Worm (Caenorhabditis elegans): Measurements from ENCODE around the gene nhr-1.

The nhr-1 gene

ce11 chrX:17544349-17544936, 30.6 kb downstream of the nhr-1 start (continued):
- peak; percentile 93 for TF ChIP-seq ceh-20 (GFP tag; IDR thresholded peaks at IDR 0.05)
- TF ChIP-seq nhr-77 (tag; optimal IDR thresholded peaks at IDR 0.05) = peak; percentile 91
- no peak for TF ChIP-seq ZK546.5 (tag; optimal IDR thresholded peaks at IDR 0.05)
- TF ChIP-seq ceh-32 (tag; optimal IDR thresholded peaks at IDR 0.05; ENCODE audit: poor library complexity) = peak; percentile 70
- peak; percentile 91 for TF ChIP-seq D1046.2 (GFP tag; IDR thresholded peaks at IDR 0.05)
- peak; percentile 62 for TF ChIP-seq lin-13 (GFP tag; optimal IDR thresholded peaks at IDR 0.05)
- no peak; the same call in 1 of the 2 replicates for TF ChIP-seq lim-7 (GFP tag; IDR thresholded peaks at IDR 0.05)
- TF ChIP-seq lin-1 (GFP tag; IDR thresholded peaks at IDR 0.05) = peak; percentile 73; the same call in 1 of the 2 replicates
- TF ChIP-seq dve-1 (tag; optimal IDR thresholded peaks at IDR 0.05; ENCODE audit: insufficient read depth) = peak; percentile 84
- peak; percentile 84 for TF ChIP-seq arid-1 (GFP tag; conservative IDR thresholded peaks at IDR 0.05)
- TF ChIP-seq vab-7 (GFP tag; IDR thresholded peaks at IDR 0.05) = peak; percentile 91
- TF ChIP-seq aha-1 (tag) = peak; percentile 16
- TF ChIP-seq daf-8 (GFP tag; IDR thresholded peaks at IDR 0.05) = no peak
- TF ChIP-seq nhr-42 (GFP tag; IDR thresholded peaks at IDR 0.05) = peak; percentile 98
- no peak for TF ChIP-seq egl-27 (tag; optimal IDR thresholded peaks at IDR 0.05)
- TF ChIP-seq unc-130 (GFP tag; optimal IDR thresholded peaks at IDR 0.05) = no peak
- peak; percentile 90 for TF ChIP-seq lin-29 (GFP tag; IDR thresholded peaks at IDR 0.05)
- peak; percentile 95 for TF ChIP-seq pha-4 (GFP tag; IDR thresholded peaks at IDR 0.05)
- no peak for TF ChIP-seq pha-4 (tag; optimal IDR thresholded peaks at IDR 0.05)
- TF ChIP-seq hlh-11 (tag; optimal IDR thresholded peaks at IDR 0.05) = peak; percentile 87
- no peak for TF ChIP-seq jun-1 (tag; optimal IDR thresholded peaks at IDR 0.05)
- peak; percentile 85 for TF ChIP-seq nhr-48 (tag; optimal IDR thresholded peaks at IDR 0.05)
- peak; percentile 81 for TF ChIP-seq spr-3 (GFP tag; optimal IDR thresholded peaks at IDR 0.05)
- TF ChIP-seq ceh-62 (tag; optimal IDR thresholded peaks at IDR 0.05) = no peak
- no peak for TF ChIP-seq unc-62 (GFP tag; optimal IDR thresholded peaks at IDR 0.05 in 1 of 2)
- no peak for TF ChIP-seq unc-62 (tag; optimal IDR thresholded peaks at IDR 0.05)
- TF ChIP-seq hmg-1.1 (GFP tag; IDR thresholded peaks at IDR 0.05) = peak; percentile 99
- peak; percentile 88 for TF ChIP-seq zfp-3 (GFP tag; conservative IDR thresholded peaks at IDR 0.05)
- no peak for TF ChIP-seq ces-1 (GFP tag; optimal IDR thresholded peaks at IDR 0.05)
- TF ChIP-seq ceh-82 (tag; optimal IDR thresholded peaks at IDR 0.05) = no peak
- peak; percentile 86; the same call in 1 of the 2 replicates for TF ChIP-seq tra-1 (GFP tag; IDR thresholded peaks at IDR 0.05)
- peak; percentile 22 for TF ChIP-seq nhr-28 (tag; optimal IDR thresholded peaks at IDR 0.05)
- no peak for TF ChIP-seq lin-39 (tag; optimal IDR thresholded peaks at IDR 0.05)
- TF ChIP-seq unc-39 (tag; optimal IDR thresholded peaks at IDR 0.05) = no peak
- TF ChIP-seq ZK337.2 (GFP tag; IDR thresholded peaks at IDR 0.05) = peak; percentile 76; the same call in 1 of the 2 replicates
- TF ChIP-seq lir-3 (tag; optimal IDR thresholded peaks at IDR 0.05) = peak; percentile 15
- TF ChIP-seq Y48G9A.11 (GFP tag; IDR thresholded peaks at IDR 0.05) = no peak
- TF ChIP-seq lin-38 (GFP tag; IDR thresholded peaks at IDR 0.05) = peak; percentile 85
- TF ChIP-seq rbr-2 (tag; optimal IDR thresholded peaks at IDR 0.05) = peak; percentile 94
- peak; percentile 9 for TF ChIP-seq dpl-1 (GFP tag; optimal IDR thresholded peaks at IDR 0.05)
- no peak for TF ChIP-seq ceh-28 (tag; optimal IDR thresholded peaks at IDR 0.05)
- TF ChIP-seq zfp-2 (tag; optimal IDR thresholded peaks at IDR 0.05) = peak; percentile 51
- TF ChIP-seq php-3 (GFP tag; IDR thresholded peaks at IDR 0.05) = peak; percentile 93
- TF ChIP-seq ztf-11 (tag; optimal IDR thresholded peaks at IDR 0.05) = no peak
- TF ChIP-seq daf-16 (GFP tag; optimal IDR thresholded peaks at IDR 0.05) = peak; percentile 64 to 89
- peak; percentile 38 for TF ChIP-seq daf-16 (tag; optimal IDR thresholded peaks at IDR 0.05)
- TF ChIP-seq ceh-44 (GFP tag; IDR thresholded peaks at IDR 0.05) = no peak
- no peak for TF ChIP-seq F26F4.8 (GFP tag; conservative IDR thresholded peaks at IDR 0.05)
- peak; percentile 94 for TF ChIP-seq dmd-6 (GFP tag; IDR thresholded peaks at IDR 0.05)
- TF ChIP-seq F10B5.3 (tag; optimal IDR thresholded peaks at IDR 0.05) = peak; percentile 94
- TF ChIP-seq Y5F2A.4 (GFP tag; optimal IDR thresholded peaks at IDR 0.05) = peak; percentile 56
- TF ChIP-seq Y75B8A.6 (GFP tag; IDR thresholded peaks at IDR 0.05) = no peak
